Worm (Caenorhabditis elegans) whole organism, L1 larva: ENCODE results near the gene best-21.

Experiments
- lin-39 ChIP-seq: fragments of 150-350 bp; optimal IDR thresholded peaks from 2 replicates; lab custom pipeline; 2014; ENCODE audit warnings: missing biosample characterization, missing genetic modification reagents, missing genetic modification characterization
- nhr-12 ChIP-seq: sonication (generic microtip); optimal IDR thresholded peaks from 2 replicates; lab custom pipeline; 2017; ENCODE audit warnings: missing biosample characterization, missing genetic modification characterization
- nhr-237 ChIP-seq: fragments of 150-350 bp; optimal IDR thresholded peaks from 2 replicates; lab custom pipeline; 2014; ENCODE audit warnings: missing biosample characterization, missing genetic modification characterization
- skn-1 ChIP-seq: fragments of 150-350 bp; optimal IDR thresholded peaks from 2 replicates; lab custom pipeline; 2014; ENCODE audit warnings: missing biosample characterization, missing genetic modification characterization
- tbx-2 ChIP-seq: sonication (generic microtip); optimal IDR thresholded peaks from 2 replicates; lab custom pipeline; 2016; ENCODE audit warnings: missing genetic modification characterization, missing compliant biosample characterization

- TF ChIP-seq skn-1: no peak
- no peak for TF ChIP-seq lin-39 (tag; lab: Kevin White, UChicago)
- TF ChIP-seq nhr-237 (tag; lab: Kevin White, UChicago): no peak
- TF ChIP-seq tbx-2 (tag; lab: Kevin White, UChicago): no peak
- TF ChIP-seq nhr-12 (tag; lab: Kevin White, UChicago): no peak
Observed at ce11 chrIV:15323593-15323992, 21.3 kb downstream of the best-21 start, which contains the start of gene tbx-39.
